Fruit fly (Drosophila melanogaster) whole organism: ENCODE measurements around the gene CG12702.

Source experiments
- CG8478 ChIP-seq: fragments of >200 bp; optimal IDR thresholded peaks from 2 replicates; lab custom pipeline; 2018; ENCODE audit warnings: inconsistent platforms
- EcR ChIP-seq, 2 experiments: fragments of >200 bp; optimal IDR thresholded peaks; 2 replicates each; lab custom pipeline; 2017; ENCODE audit warnings: missing biosample characterization in 2 of 2, missing genetic modification characterization in 2 of 2, missing genetic modification reagents in 2 of 2
- pan ChIP-seq: fragments of >200 bp; optimal IDR thresholded peaks from 2 replicates; lab custom pipeline; 2017
- psq ChIP-seq: fragments of >200 bp; optimal IDR thresholded peaks from 2 replicates; lab custom pipeline; 2017
- usp ChIP-seq: fragments of >200 bp; optimal IDR thresholded peaks from 2 replicates; lab custom pipeline; 2017; ENCODE audit warnings: missing biosample characterization, missing genetic modification characterization, mixed read lengths

- TF ChIP-seq pan (no peak), EcR (GFP tag; optimal IDR thresholded peaks at IDR 0.05; lab: Kevin White, UChicago) (no peak), psq (lab: Kevin White, UChicago) (no peak), CG8478 (lab: Kevin White, UChicago) (no peak), usp (GFP tag; lab: Kevin White, UChicago) (no peak)
Observed at dm6 chrX:19763440-19764002, 1.2 kb downstream of the CG12702 start.
